Worm (Caenorhabditis elegans): ENCODE results near the gene Y39A1A.3.

Gene Y39A1A.3

ce11 chrIII:10629043-10629442, 32.8 kb upstream of the Y39A1A.3 start, which contains the start of gene swt-4:
TSS of gene swt-4 (minus strand) at chrIII:10629143.
- no peak for TF ChIP-seq sptf-1 (tag; optimal IDR thresholded peaks at IDR 0.05)
- no peak for TF ChIP-seq unc-62 (GFP tag; optimal IDR thresholded peaks at IDR 0.05)
- TF ChIP-seq elt-3 (tag; optimal IDR thresholded peaks at IDR 0.05) = no peak
- TF ChIP-seq ces-1 (GFP tag; optimal IDR thresholded peaks at IDR 0.05) = no peak

ce11 chrIII:10628360-10628759, 32.1 kb upstream of the Y39A1A.3 start:
- TF ChIP-seq unc-30 (tag; optimal IDR thresholded peaks at IDR 0.05) = no peak
- no peak for TF ChIP-seq ceh-90 (tag; optimal IDR thresholded peaks at IDR 0.05)
- TF ChIP-seq nhr-77 (tag; optimal IDR thresholded peaks at IDR 0.05) = no peak
- TF ChIP-seq nhr-12 (tag; optimal IDR thresholded peaks at IDR 0.05) = no peak
- no peak for TF ChIP-seq nhr-85 (tag)
- TF ChIP-seq lir-3 (tag; optimal IDR thresholded peaks at IDR 0.05; ENCODE audit: poor library complexity) = peak; percentile 8
- TF ChIP-seq jun-1 (tag; optimal IDR thresholded peaks at IDR 0.05) = peak; percentile 0
- TF ChIP-seq nhr-28 (tag; optimal IDR thresholded peaks at IDR 0.05) = no peak
- peak; percentile 64 for TF ChIP-seq nhr-47 (tag; optimal IDR thresholded peaks at IDR 0.05)
- TF ChIP-seq fkh-10 (GFP tag; optimal IDR thresholded peaks at IDR 0.05) = no peak
- no peak for TF ChIP-seq egl-13 (tag; optimal IDR thresholded peaks at IDR 0.05)
- peak; percentile 61 for TF ChIP-seq nhr-20 (tag; optimal IDR thresholded peaks at IDR 0.05)
- peak; percentile 31 for TF ChIP-seq skn-1 (tag; optimal IDR thresholded peaks at IDR 0.05)
- TF ChIP-seq snpc-4 (tag; optimal IDR thresholded peaks at IDR 0.05) = peak; percentile 37
- no peak for TF ChIP-seq pqm-1 (tag; optimal IDR thresholded peaks at IDR 0.05)
- no peak for TF ChIP-seq ceh-88 (GFP tag; IDR thresholded peaks at IDR 0.05)
- peak; percentile 47 for TF ChIP-seq tbx-2 (tag; optimal IDR thresholded peaks at IDR 0.05)
- peak; percentile 74 for TF ChIP-seq rnt-1 (tag; optimal IDR thresholded peaks at IDR 0.05)
- TF ChIP-seq sup-37 (GFP tag; optimal IDR thresholded peaks at IDR 0.05) = no peak
- TF ChIP-seq unc-62 (GFP tag; optimal IDR thresholded peaks at IDR 0.05) = no peak
- TF ChIP-seq C16A3.4 (tag; optimal IDR thresholded peaks at IDR 0.05) = no peak
- TF ChIP-seq dsc-1 (tag; optimal IDR thresholded peaks at IDR 0.05) = peak; percentile 38
- peak; percentile 68 for TF ChIP-seq swsn-7 (tag; optimal IDR thresholded peaks at IDR 0.05)
- peak; percentile 26 to 43 for TF ChIP-seq lin-35 (GFP tag; optimal IDR thresholded peaks at IDR 0.05)
- TF ChIP-seq mdl-1 (tag; optimal IDR thresholded peaks at IDR 0.05) = peak in 1 of 2 experiments; percentile 58
- no peak for TF ChIP-seq unc-130 (tag; optimal IDR thresholded peaks at IDR 0.05)
- TF ChIP-seq F16B12.6 (tag; optimal IDR thresholded peaks at IDR 0.05) = no peak
- TF ChIP-seq hlh-17 (GFP tag; optimal IDR thresholded peaks at IDR 0.05; ENCODE audit: borderline replicate concordance) = no peak
- peak in 1 of 3 experiments; percentile 18 for TF ChIP-seq ceh-82 (tag; optimal IDR thresholded peaks at IDR 0.05)
- TF ChIP-seq lin-13 (GFP tag; optimal IDR thresholded peaks at IDR 0.05) = no peak
- TF ChIP-seq elt-3 (tag; optimal IDR thresholded peaks at IDR 0.05) = no peak
- peak; percentile 2 for TF ChIP-seq xbp-1 (tag; optimal IDR thresholded peaks at IDR 0.05)
- TF ChIP-seq ets-5 (GFP tag; IDR thresholded peaks at IDR 0.05) = no peak
- TF ChIP-seq efl-1 (optimal IDR thresholded peaks at IDR 0.05) = peak; percentile 64 to 75
- peak in 1 of 2 experiments; percentile 30 for TF ChIP-seq efl-1 (GFP tag; optimal IDR thresholded peaks at IDR 0.05 in 1 of 2)
- no peak for TF ChIP-seq fkh-4 (tag; optimal IDR thresholded peaks at IDR 0.05; ENCODE audit: borderline replicate concordance)
- peak; percentile 45 for TF ChIP-seq nhr-90 (tag; optimal IDR thresholded peaks at IDR 0.05; ENCODE audit: poor library complexity)
- TF ChIP-seq ama-1 (optimal IDR thresholded peaks at IDR 0.05) = no peak
- TF ChIP-seq snu-23 (GFP tag; optimal IDR thresholded peaks at IDR 0.05) = peak; percentile 59
- no peak for TF ChIP-seq zag-1 (tag; optimal IDR thresholded peaks at IDR 0.05)
- TF ChIP-seq ceh-63 (GFP tag; optimal IDR thresholded peaks at IDR 0.05) = no peak
- peak; percentile 75 for TF ChIP-seq nhr-71 (tag; optimal IDR thresholded peaks at IDR 0.05)
- peak; percentile 75 for TF ChIP-seq lin-14 (GFP tag; optimal IDR thresholded peaks at IDR 0.05)
- TF ChIP-seq ztf-11 (tag; optimal IDR thresholded peaks at IDR 0.05) = no peak
- TF ChIP-seq mep-1 (tag; optimal IDR thresholded peaks at IDR 0.05) = peak; percentile 33
- no peak for TF ChIP-seq blmp-1 (tag; optimal IDR thresholded peaks at IDR 0.05)
- TF ChIP-seq dpl-1 (GFP tag; optimal IDR thresholded peaks at IDR 0.05) = peak in 2 of 3 experiments; percentile 39 to 42
- TF ChIP-seq pax-3 (tag; optimal IDR thresholded peaks at IDR 0.05) = no peak
- TF ChIP-seq mef-2 (tag; optimal IDR thresholded peaks at IDR 0.05) = no peak
- TF ChIP-seq Y116A8C.19 (tag; optimal IDR thresholded peaks at IDR 0.05; ENCODE audit: borderline replicate concordance) = no peak

Data from whole organism, L1 larva.